Fruit fly (Drosophila melanogaster): ENCODE measurements around the gene CG5984.

CG5984 gene

DNA sequence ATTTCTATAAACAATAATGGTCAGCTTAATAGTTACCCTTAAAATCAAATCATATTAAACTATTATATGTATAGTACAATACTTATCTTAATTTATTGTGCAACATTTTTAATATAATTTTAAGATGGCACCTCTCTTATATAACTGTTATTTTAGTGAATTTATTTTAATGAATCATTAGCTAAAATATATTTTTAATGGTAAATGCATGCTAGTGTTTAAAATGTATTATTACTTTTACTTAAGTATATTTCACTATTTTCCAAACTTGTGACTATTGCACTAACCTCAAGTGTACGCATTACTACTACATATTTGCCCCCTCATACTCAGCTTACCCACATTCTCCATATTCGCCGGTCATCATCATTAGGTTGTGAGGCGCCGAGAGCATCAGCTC lies 1.5 kb downstream of the CG5984 start (continued):
- TF ChIP-seq CG2875 (GFP tag; optimal IDR thresholded peaks at IDR 0.05) (peak; percentile 59), H2.0 (GFP tag; IDR thresholded peaks at IDR 0.05) (peak; percentile 58), CG12769 (tag; optimal IDR thresholded peaks at IDR 0.05) (peak; percentile 52), sc (optimal IDR thresholded peaks at IDR 0.05) (no peak), sc (GFP tag; optimal IDR thresholded peaks at IDR 0.05) (peak; percentile 39), sqz (GFP tag; optimal IDR thresholded peaks at IDR 0.05) (no peak), prd (optimal IDR thresholded peaks at IDR 0.05) (no peak), prd (GFP tag; IDR thresholded peaks at IDR 0.05) (peak; percentile 5; the same call in 1 of the 3 replicates), Hand (GFP tag; optimal IDR thresholded peaks at IDR 0.05) (peak; percentile 67), Drgx (GFP tag; IDR thresholded peaks at IDR 0.05) (peak; percentile 43; the same call in 1 of the 2 replicates), ase (GFP tag; IDR thresholded peaks at IDR 0.05) (peak; percentile 51; the same call in 2 of the 3 replicates), gem (tag; optimal IDR thresholded peaks at IDR 0.05) (peak; percentile 93), CG6765 (GFP tag; optimal IDR thresholded peaks at IDR 0.05) (peak; percentile 55), CG6254 (GFP tag; optimal IDR thresholded peaks at IDR 0.05) (peak; percentile 65), tio (GFP tag; optimal IDR thresholded peaks at IDR 0.05) (no peak), ac (GFP tag; optimal IDR thresholded peaks at IDR 0.05) (peak; percentile 5), odd (GFP tag; optimal IDR thresholded peaks at IDR 0.05) (peak; percentile 76), CG18764 (GFP tag; optimal IDR thresholded peaks at IDR 0.05) (peak; percentile 27), CG17359 (tag; optimal IDR thresholded peaks at IDR 0.05) (peak; percentile 83), CG10543 (GFP tag; optimal IDR thresholded peaks at IDR 0.05) (peak; percentile 13), ci (GFP tag; IDR thresholded peaks at IDR 0.05) (peak; percentile 59; the same call in 2 of the 3 replicates), slp2 (GFP tag; optimal IDR thresholded peaks at IDR 0.05) (no peak), CG7556 (GFP tag; optimal IDR thresholded peaks at IDR 0.05) (peak; percentile 86), da (GFP tag; optimal IDR thresholded peaks at IDR 0.05) (no peak), pfk (GFP tag; optimal IDR thresholded peaks at IDR 0.05) (no peak), Dip3 (GFP tag; optimal IDR thresholded peaks at IDR 0.05) (no peak), CG6813 (GFP tag; optimal IDR thresholded peaks at IDR 0.05) (peak; percentile 53), CG9609 (GFP tag; optimal IDR thresholded peaks at IDR 0.05) (no peak), fd3F (GFP tag; optimal IDR thresholded peaks at IDR 0.05) (peak; percentile 64), CG11456 (GFP tag; IDR thresholded peaks at IDR 0.05) (no peak), BtbVII (GFP tag; optimal IDR thresholded peaks at IDR 0.05) (peak; percentile 69), E2f2 (GFP tag; IDR thresholded peaks at IDR 0.05) (peak; percentile 41; the same call in 1 of the 2 replicates), dysf (GFP tag; IDR thresholded peaks at IDR 0.05) (peak; percentile 73), CG17385 (GFP tag; optimal IDR thresholded peaks at IDR 0.05) (peak; percentile 80), YL-1 (GFP tag; optimal IDR thresholded peaks at IDR 0.05) (no peak), wor (GFP tag; IDR thresholded peaks at IDR 0.05) (peak; percentile 27; the same call in 1 of the 2 replicates), CrebB (tag; optimal IDR thresholded peaks at IDR 0.05) (peak; percentile 68), CG6683 (GFP tag; optimal IDR thresholded peaks at IDR 0.05) (peak; percentile 7), CG4424 (GFP tag; optimal IDR thresholded peaks at IDR 0.05) (peak; percentile 42), dm (GFP tag; optimal IDR thresholded peaks at IDR 0.05) (no peak), CG2678 (tag; optimal IDR thresholded peaks at IDR 0.05) (peak; percentile 90), crol (GFP tag; IDR thresholded peaks at IDR 0.05) (no peak), ind (GFP tag; optimal IDR thresholded peaks at IDR 0.05) (peak; percentile 69), CG32532 (GFP tag; IDR thresholded peaks at IDR 0.05) (peak; percentile 80; the same call in 1 of the 2 replicates), Camta (GFP tag; optimal IDR thresholded peaks at IDR 0.05) (no peak), dmrt11E (tag; optimal IDR thresholded peaks at IDR 0.05) (peak; percentile 91), CG13424 (tag; optimal IDR thresholded peaks at IDR 0.05) (peak; percentile 93), CG4730 (GFP tag; IDR thresholded peaks at IDR 0.05) (peak; percentile 31; the same call in 1 of the 2 replicates), tgo (GFP tag; IDR thresholded peaks at IDR 0.05) (peak; percentile 65; the same call in 2 of the 3 replicates), CG31388 (GFP tag; optimal IDR thresholded peaks at IDR 0.05) (no peak), onecut (GFP tag; IDR thresholded peaks at IDR 0.05) (peak; percentile 56)
